Fruit fly (Drosophila melanogaster) whole organism, embryonic: ENCODE results near the gene Reg-2.

Source experiments
- Atf3 ChIP-seq: fragments of 200-800 bp; sonication (Bioruptor generic); optimal IDR thresholded peaks from 3 replicates; lab custom pipeline; 2016; ENCODE audit warnings: missing biosample characterization, missing genetic modification characterization
- Atf6 ChIP-seq: fragments of 200-800 bp; sonication (Bioruptor generic); IDR thresholded peaks from 2 replicates; pipeline ENCODE4 v1.3.6; 2022; ENCODE audit warnings: missing biosample characterization, missing genetic modification characterization
- Awh ChIP-seq: fragments of 200-800 bp; sonication (Bioruptor generic); IDR thresholded peaks from 2 replicates; pipeline ENCODE4, ENCODE4 v1.3.6; 2022; ENCODE audit warnings: missing biosample characterization, missing genetic modification characterization
- CG10431 ChIP-seq: fragments of 200-800 bp; sonication (Bioruptor generic); optimal IDR thresholded peaks from 3 replicates; lab custom pipeline; 2018; ENCODE audit warnings: missing biosample characterization, mild to moderate bottlenecking, missing genetic modification characterization
- CG10462 ChIP-seq: fragments of 200-800 bp; sonication (Bioruptor generic); optimal IDR thresholded peaks from 2 replicates; lab custom pipeline; 2016; ENCODE audit warnings: missing biosample characterization, missing genetic modification characterization
- CG11456 ChIP-seq: fragments of 200-800 bp; sonication (Bioruptor generic); IDR thresholded peaks from 3 replicates; pipeline ENCODE4 v1.3.6; 2022; ENCODE audit warnings: missing biosample characterization, missing genetic modification characterization
- CG11504 ChIP-seq: fragments of 200-800 bp; sonication (Bioruptor generic); optimal IDR thresholded peaks from 3 replicates; lab custom pipeline; 2019; ENCODE audit warnings: missing biosample characterization, mild to moderate bottlenecking, missing genetic modification characterization, moderate library complexity
- CG11695 ChIP-seq: fragments of 200-800 bp; sonication (Bioruptor generic); IDR thresholded peaks from 3 replicates; pipeline ENCODE4 v1.3.6; 2022; ENCODE audit warnings: missing biosample characterization, missing genetic modification characterization
- CG12104 ChIP-seq: fragments of 200-800 bp; sonication (Bioruptor generic); optimal IDR thresholded peaks from 3 replicates; lab custom pipeline; 2016; ENCODE audit warnings: missing biosample characterization, missing genetic modification characterization
- CG12219 ChIP-seq: fragments of 200-800 bp; sonication (Bioruptor generic); optimal IDR thresholded peaks from 3 replicates; lab custom pipeline; 2018; ENCODE audit warnings: missing biosample characterization, mild to moderate bottlenecking, missing genetic modification characterization
- CG14710 ChIP-seq: fragments of 200-800 bp; sonication (Bioruptor generic); optimal IDR thresholded peaks from 3 replicates; lab custom pipeline; 2019; ENCODE audit warnings: missing biosample characterization, mild to moderate bottlenecking, missing genetic modification characterization, moderate library complexity
- CG18011 ChIP-seq: fragments of 200-800 bp; sonication (Bioruptor generic); optimal IDR thresholded peaks from 2 replicates; lab custom pipeline; 2017; ENCODE audit warnings: missing biosample characterization, missing genetic modification characterization, mild to moderate bottlenecking, moderate library complexity, missing genotype
- CG2678 ChIP-seq: fragments of 200-800 bp; sonication (Bioruptor generic); optimal IDR thresholded peaks from 3 replicates; lab custom pipeline; 2019; ENCODE audit warnings: missing biosample characterization, mild to moderate bottlenecking, missing genetic modification characterization, moderate library complexity
- CG32532 ChIP-seq: fragments of 200-800 bp; sonication (Bioruptor generic); IDR thresholded peaks from 2 replicates; pipeline ENCODE4 v1.3.6; 2022; ENCODE audit warnings: missing biosample characterization, missing genetic modification characterization
- CG3407 ChIP-seq: fragments of 200-800 bp; sonication (Bioruptor generic); optimal IDR thresholded peaks from 2 replicates; lab custom pipeline; 2018; ENCODE audit warnings: missing biosample characterization, mild to moderate bottlenecking, missing genetic modification characterization
- CG34422 ChIP-seq: fragments of 200-800 bp; sonication (Bioruptor generic); IDR thresholded peaks from 3 replicates; pipeline ENCODE4 v1.3.6; 2022; ENCODE audit warnings: missing biosample characterization, missing genetic modification characterization
- CG6175 ChIP-seq: fragments of 200-800 bp; sonication (Bioruptor generic); IDR thresholded peaks from 3 replicates; pipeline ENCODE4 v1.3.6; 2022; ENCODE audit warnings: missing biosample characterization, missing genetic modification characterization
- CG7357 ChIP-seq: fragments of 200-800 bp; sonication (Bioruptor generic); IDR thresholded peaks from 3 replicates; pipeline ENCODE4 v1.3.6; 2022; ENCODE audit warnings: missing biosample characterization, missing genetic modification characterization
- CG8478 ChIP-seq: fragments of >200 bp; optimal IDR thresholded peaks from 2 replicates; lab custom pipeline; 2018
- CG9727 ChIP-seq: fragments of 200-800 bp; sonication (Bioruptor generic); optimal IDR thresholded peaks from 3 replicates; lab custom pipeline; 2017; ENCODE audit warnings: missing biosample characterization, mild to moderate bottlenecking, missing genetic modification characterization
- Dref ChIP-seq: fragments of 200-800 bp; sonication (Bioruptor generic); IDR thresholded peaks from 2 replicates; pipeline ENCODE4 v1.3.6; 2022; ENCODE audit warnings: missing biosample characterization, missing genetic modification characterization
- ERR ChIP-seq: fragments of 200-800 bp; sonication (Bioruptor generic); optimal IDR thresholded peaks from 2 replicates; lab custom pipeline; 2016; ENCODE audit warnings: missing biosample characterization, missing genetic modification characterization
- Eip74EF ChIP-seq, 2 experiments: fragments of 200-800 bp in 1 of 2; fragments of >200 bp in 1 of 2; sonication (Bioruptor generic) in 1 of 2; optimal IDR thresholded peaks; 2 replicates each; lab custom pipeline; 2017 to 2019; ENCODE audit warnings: missing biosample characterization in 2 of 2, missing genetic modification characterization in 2 of 2, mild to moderate bottlenecking in 1 of 2, moderate library complexity in 1 of 2
- Ets65A ChIP-seq: fragments of 200-800 bp; sonication (Bioruptor generic); peaks from one replicate; lab custom pipeline; 2016; ENCODE audit warnings: missing biosample characterization, missing genetic modification characterization
- Lhr ChIP-seq: fragments of 200-800 bp; sonication (Bioruptor generic); optimal IDR thresholded peaks from 3 replicates; lab custom pipeline; 2017; ENCODE audit warnings: mild to moderate bottlenecking, missing biosample characterization, missing genetic modification reagents, missing genetic modification characterization
- MBD-R2 ChIP-seq: fragments of 200-800 bp; sonication (Bioruptor generic); IDR thresholded peaks from 2 replicates; pipeline ENCODE4 v1.3.6; 2022; ENCODE audit warnings: missing biosample characterization, missing genetic modification characterization
- Meics ChIP-seq: fragments of 200-800 bp; sonication (Bioruptor generic); optimal IDR thresholded peaks from 2 replicates; lab custom pipeline; 2017; ENCODE audit warnings: missing biosample characterization, mild to moderate bottlenecking, missing genetic modification characterization
- Opbp ChIP-seq: fragments of 200-800 bp; sonication (Bioruptor generic); IDR thresholded peaks from 3 replicates; pipeline ENCODE4 v1.3.6; 2022; ENCODE audit warnings: missing biosample characterization, missing genetic modification characterization; ENCODE audit not compliant: partially characterized antibody
- PHDP ChIP-seq: fragments of 200-800 bp; sonication (Bioruptor generic); optimal IDR thresholded peaks from 3 replicates; lab custom pipeline; 2018; ENCODE audit warnings: missing biosample characterization, mild to moderate bottlenecking, missing genetic modification characterization, moderate library complexity
- Pdp1 ChIP-seq, 2 experiments: fragments of 200-800 bp; sonication (Bioruptor generic); optimal IDR thresholded peaks; 3 replicates each; lab custom pipeline; 2016; ENCODE audit warnings: missing biosample characterization in 2 of 2, missing genetic modification characterization in 2 of 2, mild to moderate bottlenecking in 1 of 2, moderate library complexity in 1 of 2
- YL-1 ChIP-seq: fragments of 200-800 bp; sonication (Bioruptor generic); optimal IDR thresholded peaks from 3 replicates; lab custom pipeline; 2017; ENCODE audit warnings: missing biosample characterization, mild to moderate bottlenecking, missing genetic modification characterization
- aop ChIP-seq: fragments of 200-800 bp; sonication (Bioruptor generic); IDR thresholded peaks from 2 replicates; pipeline ENCODE4 v1.3.6; 2022; ENCODE audit warnings: missing biosample characterization, missing genetic modification characterization
- ap ChIP-seq: fragments of 200-800 bp; sonication (Bioruptor generic); IDR thresholded peaks from 2 replicates; pipeline ENCODE4 v1.3.6; 2022; ENCODE audit warnings: missing biosample characterization, missing genetic modification characterization
- ase ChIP-seq: fragments of 200-800 bp; sonication (Bioruptor generic); IDR thresholded peaks from 3 replicates; pipeline ENCODE4 v1.3.6; 2022; ENCODE audit warnings: missing biosample characterization, missing genetic modification characterization
- bowl ChIP-seq: fragments of 200-800 bp; sonication (Bioruptor generic); IDR thresholded peaks from 2 replicates; pipeline ENCODE4 v1.3.6; 2022; ENCODE audit warnings: missing biosample characterization, missing genetic modification characterization
- caup ChIP-seq: fragments of 200-800 bp; sonication (Bioruptor generic); optimal IDR thresholded peaks from 3 replicates; lab custom pipeline; 2017; ENCODE audit warnings: missing biosample characterization, mild to moderate bottlenecking, missing genetic modification characterization, moderate library complexity; ENCODE audit not compliant: severe bottlenecking
- dmrt11E ChIP-seq: fragments of 200-800 bp; sonication (Bioruptor generic); optimal IDR thresholded peaks from 3 replicates; lab custom pipeline; 2018; ENCODE audit warnings: missing biosample characterization, mild to moderate bottlenecking, missing genetic modification characterization, moderate library complexity
- dpn ChIP-seq, 2 experiments: fragments of 200-800 bp; sonication (Bioruptor generic); optimal IDR thresholded peaks; 3 replicates each; lab custom pipeline; 2016; ENCODE audit warnings: missing biosample characterization in 2 of 2, missing genetic modification characterization in 2 of 2
- gem ChIP-seq: fragments of 200-800 bp; sonication (Bioruptor generic); optimal IDR thresholded peaks from 2 replicates; lab custom pipeline; 2019; ENCODE audit warnings: missing biosample characterization, mild to moderate bottlenecking, missing genetic modification characterization, moderate library complexity
- gfzf ChIP-seq: fragments of 200-800 bp; sonication (Bioruptor generic); optimal IDR thresholded peaks from 2 replicates; lab custom pipeline; 2016; ENCODE audit warnings: missing biosample characterization, mild to moderate bottlenecking, missing genetic modification characterization, moderate library complexity
- hth ChIP-seq: fragments of >200 bp; optimal IDR thresholded peaks from 2 replicates; lab custom pipeline; 2017; ENCODE audit warnings: inconsistent platforms
- lola ChIP-seq, 3 experiments: fragments of >200 bp in 2 of 3; fragments of 200-800 bp in 1 of 3; sonication (Bioruptor generic) in 1 of 3; optimal IDR thresholded peaks; 2 replicates each; lab custom pipeline; 2017 to 2019; ENCODE audit warnings: missing biosample characterization in 3 of 3, missing genetic modification characterization in 3 of 3, mild to moderate bottlenecking in 1 of 3, moderate library complexity in 1 of 3
- lov ChIP-seq, 2 experiments: fragments of 200-800 bp in 1 of 2; fragments of >200 bp in 1 of 2; sonication (Bioruptor generic) in 1 of 2; IDR thresholded peaks in 1 of 2; optimal IDR thresholded peaks in 1 of 2; 2 replicates in 1 of 2; 3 replicates in 1 of 2; pipeline versions ENCODE4 v1.3.6 to Lab custom; 2017 to 2022; ENCODE audit warnings: missing biosample characterization in 1 of 2, missing genetic modification characterization in 1 of 2
- luna ChIP-seq: fragments of 200-800 bp; sonication (Bioruptor generic); optimal IDR thresholded peaks from 2 replicates; lab custom pipeline; 2016; ENCODE audit warnings: missing biosample characterization, missing genetic modification characterization
- nom ChIP-seq: fragments of 200-800 bp; sonication (Bioruptor generic); optimal IDR thresholded peaks from 2 replicates; lab custom pipeline; 2017; ENCODE audit warnings: missing biosample characterization, missing genetic modification characterization, mild to moderate bottlenecking, moderate library complexity, missing genetic modification reagents
- oc ChIP-seq: fragments of 200-800 bp; sonication (Bioruptor generic); optimal IDR thresholded peaks from 2 replicates; lab custom pipeline; 2018; ENCODE audit warnings: missing biosample characterization, mild to moderate bottlenecking, missing genetic modification characterization, moderate library complexity
- pros ChIP-seq: fragments of 200-800 bp; sonication (Bioruptor generic); optimal IDR thresholded peaks from 3 replicates; lab custom pipeline; 2019; ENCODE audit warnings: missing biosample characterization, mild to moderate bottlenecking, missing genetic modification characterization, moderate library complexity
- sens-2 ChIP-seq: fragments of 200-800 bp; sonication (Bioruptor generic); IDR thresholded peaks from 2 replicates; pipeline ENCODE4 v1.3.6; 2022; ENCODE audit warnings: missing biosample characterization, missing genetic modification characterization
- slbo ChIP-seq: fragments of 200-800 bp; sonication (Bioruptor generic); IDR thresholded peaks from 2 replicates; pipeline ENCODE4 v1.3.6; 2022; ENCODE audit warnings: missing biosample characterization, missing genetic modification characterization
- wdn ChIP-seq: fragments of 200-800 bp; sonication (Bioruptor generic); IDR thresholded peaks from 2 replicates; pipeline ENCODE4 v1.3.6; 2022; ENCODE audit warnings: missing biosample characterization, missing genetic modification characterization
- wek ChIP-seq: fragments of 200-800 bp; sonication (Bioruptor generic); optimal IDR thresholded peaks from 3 replicates; lab custom pipeline; 2018; ENCODE audit warnings: missing biosample characterization, mild to moderate bottlenecking, missing genetic modification characterization, moderate library complexity

Reg-2 gene

dm6 chr3L:630666-631065 lies 24.3 kb upstream of the Reg-2 start (continued):
- TF ChIP-seq CG3407 (GFP tag; lab: Kevin White, UChicago) (no peak), CG34422 (GFP tag; lab: Robert Waterston, UW) (no peak; the same call in 2 of the 3 replicates), wdn (GFP tag; lab: Robert Waterston, UW) (no peak), CG11456 (no peak), dmrt11E (no peak), ERR (no peak), Awh (GFP tag; lab: Robert Waterston, UW) (no peak), PHDP (tag; lab: Kevin White, UChicago) (no peak), Pdp1 (GFP tag; optimal IDR thresholded peaks at IDR 0.05; lab: Kevin White, UChicago) (peak in 1 of 2 experiments; percentile 30), Atf6 (GFP tag; lab: Robert Waterston, UW) (no peak), bowl (GFP tag; lab: Robert Waterston, UW) (no peak), CG10462 (GFP tag; lab: Kevin White, UChicago) (no peak), sens-2 (GFP tag; lab: Robert Waterston, UW) (no peak), CG11504 (tag; lab: Kevin White, UChicago) (no peak), Ets65A (GFP tag; lab: Kevin White, UChicago) (no peak), gfzf (GFP tag; lab: Kevin White, UChicago) (no peak), CG12104 (GFP tag; lab: Kevin White, UChicago) (no peak), Atf3 (no peak), slbo (GFP tag; lab: Robert Waterston, UW) (no peak), Lhr (GFP tag; lab: Kevin White, UChicago) (no peak), MBD-R2 (no peak), CG12219 (GFP tag; lab: Kevin White, UChicago) (no peak), hth (lab: Kevin White, UChicago) (no peak), CG9727 (GFP tag; lab: Kevin White, UChicago) (no peak), Meics (GFP tag; lab: Kevin White, UChicago) (no peak), lov (optimal IDR thresholded peaks at IDR 0.05; lab: Kevin White, UChicago) (no peak), lov (GFP tag; IDR thresholded peaks at IDR 0.05; lab: Robert Waterston, UW) (peak; percentile 24; the same call in 1 of the 3 replicates), Dref (GFP tag; lab: Robert Waterston, UW) (no peak), ase (GFP tag; lab: Robert Waterston, UW) (no peak), oc (tag; lab: Kevin White, UChicago) (no peak), nom (GFP tag; lab: Kevin White, UChicago) (no peak), lola (GFP tag; optimal IDR thresholded peaks at IDR 0.05; lab: Kevin White, UChicago) (no peak), CG14710 (tag; lab: Kevin White, UChicago) (no peak), dpn (GFP tag; optimal IDR thresholded peaks at IDR 0.05; lab: Kevin White, UChicago) (no peak), CG2678 (tag; lab: Kevin White, UChicago) (no peak), CG6175 (no peak), CG8478 (lab: Kevin White, UChicago) (no peak), YL-1 (GFP tag; lab: Kevin White, UChicago) (no peak), CG10431 (GFP tag; lab: Kevin White, UChicago) (no peak), ap (GFP tag; lab: Robert Waterston, UW) (no peak), CG11695 (GFP tag; lab: Robert Waterston, UW) (no peak), CG7357 (GFP tag; lab: Robert Waterston, UW) (no peak), Opbp (no peak), Eip74EF (GFP tag; optimal IDR thresholded peaks at IDR 0.05; lab: Kevin White, UChicago) (no peak), CG32532 (GFP tag; lab: Robert Waterston, UW) (peak; percentile 41; the same call in 1 of the 2 replicates), CG18011 (no peak), gem (tag; lab: Kevin White, UChicago) (no peak), wek (no peak), aop (GFP tag; lab: Robert Waterston, UW) (no peak), pros (GFP tag; lab: Kevin White, UChicago) (no peak), caup (peak; percentile 22), luna (GFP tag; lab: Kevin White, UChicago) (no peak)
